Fruit fly (Drosophila melanogaster) S2 (cell line): ENCODE results near the gene Hn.

ENCODE experiments used
- CG8478 ChIP-seq: fragments of >200 bp; optimal IDR thresholded peaks from 2 replicates; lab custom pipeline; 2018
- CTCF ChIP-seq, 2 experiments: fragments of >200 bp; optimal IDR thresholded peaks; 2 replicates each; lab custom pipeline; 2018

DNA sequence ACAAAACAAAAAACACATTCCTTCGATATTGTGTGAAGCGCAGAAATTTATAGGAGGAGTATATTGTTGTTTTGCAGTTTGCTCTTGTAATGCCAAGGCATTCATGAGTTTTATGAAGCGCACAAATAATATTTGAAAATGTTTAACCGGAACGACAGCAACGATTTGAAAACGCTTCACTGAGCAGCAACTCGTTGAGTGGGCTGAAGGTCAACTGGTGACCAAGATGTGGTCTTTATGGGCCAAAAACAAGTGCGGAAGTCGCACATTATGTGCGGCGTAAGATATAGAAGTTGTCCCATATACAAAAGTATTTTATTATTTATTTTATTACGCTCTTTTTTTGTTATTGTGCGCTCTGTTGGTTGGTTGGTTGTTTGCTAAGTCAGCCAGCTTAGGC is 26.0 kb downstream of the Hn start:
- TF ChIP-seq CG8478 (lab: Kevin White, UChicago), result no peak
- TF ChIP-seq CTCF (optimal IDR thresholded peaks at IDR 0.05; lab: Kevin White, UChicago), result no peak
